Worm (Caenorhabditis elegans) whole organism, midembryonic: Measurements from ENCODE around the gene str-85.

ENCODE experiments used
- T22C8.4 ChIP-seq: fragments of 200-800 bp; sonication (Bioruptor generic); IDR thresholded peaks from 2 replicates; pipeline ENCODE4 v1.3.6; 2022; ENCODE audit warnings: missing genetic modification characterization, missing compliant biosample characterization
- cog-1 ChIP-seq: sonication (generic microtip); optimal IDR thresholded peaks from 2 replicates; lab custom pipeline; 2016; ENCODE audit warnings: missing genetic modification characterization, missing compliant biosample characterization
- flt-1 ChIP-seq: fragments of 200-800 bp; sonication (Bioruptor generic); IDR thresholded peaks from 2 replicates; pipeline ENCODE4 v1.3.6; 2022; ENCODE audit warnings: missing genetic modification characterization, missing compliant biosample characterization
- klf-2 ChIP-seq: fragments of 200-800 bp; sonication (Bioruptor generic); conservative IDR thresholded peaks from 2 replicates; pipeline ENCODE4 v1.3.6; 2022; ENCODE audit warnings: missing genetic modification reagents, missing genetic modification characterization, missing compliant biosample characterization
- med-1 ChIP-seq: sonication (generic microtip); optimal IDR thresholded peaks from 2 replicates; lab custom pipeline; 2017; ENCODE audit warnings: missing genetic modification characterization, mild to moderate bottlenecking, missing compliant biosample characterization, antibody characterized with exemption, missing genetic modification reagents; ENCODE audit not compliant: insufficient read depth
- ref-1 ChIP-seq: fragments of 200-800 bp; sonication (Bioruptor generic); conservative IDR thresholded peaks from 2 replicates; pipeline ENCODE4 v1.3.6; 2022; ENCODE audit warnings: missing genetic modification reagents, missing genetic modification characterization, missing compliant biosample characterization
- tab-1 ChIP-seq: fragments of 200-800 bp; sonication (Bioruptor generic); IDR thresholded peaks from 2 replicates; pipeline ENCODE4 v1.3.6; 2022; ENCODE audit warnings: missing genetic modification characterization, missing compliant biosample characterization
- ztf-23 ChIP-seq: fragments of 200-800 bp; sonication (Bioruptor generic); IDR thresholded peaks from 2 replicates; pipeline ENCODE4 v1.3.6; 2022; ENCODE audit warnings: missing genetic modification reagents, missing genetic modification characterization, missing compliant biosample characterization
- ztf-29 ChIP-seq: fragments of 200-800 bp; sonication (Bioruptor generic); IDR thresholded peaks from 2 replicates; pipeline ENCODE4 v1.3.6; 2022; ENCODE audit warnings: missing genetic modification reagents, missing genetic modification characterization, missing compliant biosample characterization

Gene str-85

ce11 chrV:8948996-8949395, 36.6 kb downstream of the str-85 start:
- TF ChIP-seq T22C8.4 (GFP tag; lab: Robert Waterston, UW) = no peak
- no peak for TF ChIP-seq med-1
- TF ChIP-seq ztf-29 (GFP tag; lab: Robert Waterston, UW) = no peak
- TF ChIP-seq flt-1 (GFP tag; lab: Robert Waterston, UW) = no peak
- no peak for TF ChIP-seq klf-2
- TF ChIP-seq ztf-23 (GFP tag; lab: Robert Waterston, UW) = no peak
- no peak for TF ChIP-seq tab-1 (GFP tag; lab: Robert Waterston, UW)
- no peak for TF ChIP-seq cog-1 (tag; lab: Kevin White, UChicago)
- no peak for TF ChIP-seq ref-1 (GFP tag; lab: Robert Waterston, UW)

- TF ChIP-seq klf-2 (no peak), ztf-29 (GFP tag; lab: Robert Waterston, UW) (no peak), cog-1 (tag; lab: Kevin White, UChicago) (no peak), T22C8.4 (GFP tag; lab: Robert Waterston, UW) (no peak), ztf-23 (GFP tag; lab: Robert Waterston, UW) (no peak), flt-1 (GFP tag; lab: Robert Waterston, UW) (no peak), med-1 (no peak), tab-1 (GFP tag; lab: Robert Waterston, UW) (no peak), ref-1 (GFP tag; lab: Robert Waterston, UW) (no peak)
Measured at ce11 chrV:8948365-8948764, 37.3 kb downstream of the str-85 start.

DNA sequence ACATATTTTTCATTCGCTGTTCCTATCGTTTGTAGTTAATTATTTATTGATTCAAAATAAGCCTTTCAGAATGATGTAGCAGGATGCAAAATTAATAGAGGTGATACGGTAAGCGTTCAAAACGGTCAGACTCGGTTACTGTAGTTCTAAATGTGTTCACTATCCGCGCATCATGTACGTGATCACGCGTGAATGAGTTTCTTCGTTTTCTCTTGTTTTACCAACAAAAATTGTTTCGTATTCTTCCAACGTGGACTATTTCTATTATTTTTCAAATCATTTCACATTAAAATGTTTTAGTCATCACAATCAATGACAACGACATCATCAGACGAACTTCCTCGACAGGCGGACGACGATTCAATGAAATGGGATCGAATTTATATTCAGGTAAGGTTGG, 38.1 kb downstream of the str-85 start, which contains the start of gene gck-1:
TSS of gene gck-1 (plus strand) at position 301 of the 400 bp plus-strand sequence.
- TF ChIP-seq T22C8.4 (GFP tag; lab: Robert Waterston, UW) = no peak
- no peak for TF ChIP-seq cog-1 (tag; lab: Kevin White, UChicago)
- TF ChIP-seq flt-1 (GFP tag; lab: Robert Waterston, UW) = no peak
- no peak for TF ChIP-seq ztf-29 (GFP tag; lab: Robert Waterston, UW)
- TF ChIP-seq tab-1 (GFP tag; lab: Robert Waterston, UW) = no peak
- no peak for TF ChIP-seq klf-2
- TF ChIP-seq ztf-23 (GFP tag; lab: Robert Waterston, UW) = no peak
- TF ChIP-seq ref-1 (GFP tag; lab: Robert Waterston, UW) = no peak
- TF ChIP-seq med-1 = no peak

- TF ChIP-seq tab-1 (GFP tag; lab: Robert Waterston, UW) = no peak
Measured at ce11 chrV:8946142-8946541, 39.5 kb downstream of the str-85 start.

ce11 chrV:8944481-8944880, 41.2 kb downstream of the str-85 start:
- TF ChIP-seq ztf-23 (GFP tag; lab: Robert Waterston, UW) (no peak), ref-1 (GFP tag; lab: Robert Waterston, UW) (no peak), ztf-29 (GFP tag; lab: Robert Waterston, UW) (no peak), klf-2 (no peak), cog-1 (tag; lab: Kevin White, UChicago) (no peak), med-1 (no peak), T22C8.4 (GFP tag; lab: Robert Waterston, UW) (no peak), tab-1 (GFP tag; lab: Robert Waterston, UW) (no peak), flt-1 (GFP tag; lab: Robert Waterston, UW) (no peak)

ce11 chrV:8943963-8944362, 41.7 kb downstream of the str-85 start, which contains the start of gene T19A5.3:
Gene T19A5.3, minus strand, starts transcription at chrV:8944063.
- no peak for TF ChIP-seq klf-2
- no peak for TF ChIP-seq T22C8.4 (GFP tag; lab: Robert Waterston, UW)
- TF ChIP-seq med-1 = no peak
- TF ChIP-seq ztf-23 (GFP tag; lab: Robert Waterston, UW) = no peak

ce11 chrV:8942437-8942978, 43.1 kb downstream of the str-85 start:
- TF ChIP-seq tab-1 (GFP tag; lab: Robert Waterston, UW) = no peak
- TF ChIP-seq flt-1 (GFP tag; lab: Robert Waterston, UW) = no peak

- TF ChIP-seq flt-1 (GFP tag; lab: Robert Waterston, UW) = no peak
- no peak for TF ChIP-seq klf-2
- TF ChIP-seq med-1 = no peak
- TF ChIP-seq T22C8.4 (GFP tag; lab: Robert Waterston, UW) = no peak
- TF ChIP-seq ztf-29 (GFP tag; lab: Robert Waterston, UW) = no peak
- no peak for TF ChIP-seq tab-1 (GFP tag; lab: Robert Waterston, UW)
- TF ChIP-seq ref-1 (GFP tag; lab: Robert Waterston, UW) = no peak
- no peak for TF ChIP-seq cog-1 (tag; lab: Kevin White, UChicago)
- no peak for TF ChIP-seq ztf-23 (GFP tag; lab: Robert Waterston, UW)
Measured at ce11 chrV:8940419-8940818, 45.2 kb downstream of the str-85 start.

DNA sequence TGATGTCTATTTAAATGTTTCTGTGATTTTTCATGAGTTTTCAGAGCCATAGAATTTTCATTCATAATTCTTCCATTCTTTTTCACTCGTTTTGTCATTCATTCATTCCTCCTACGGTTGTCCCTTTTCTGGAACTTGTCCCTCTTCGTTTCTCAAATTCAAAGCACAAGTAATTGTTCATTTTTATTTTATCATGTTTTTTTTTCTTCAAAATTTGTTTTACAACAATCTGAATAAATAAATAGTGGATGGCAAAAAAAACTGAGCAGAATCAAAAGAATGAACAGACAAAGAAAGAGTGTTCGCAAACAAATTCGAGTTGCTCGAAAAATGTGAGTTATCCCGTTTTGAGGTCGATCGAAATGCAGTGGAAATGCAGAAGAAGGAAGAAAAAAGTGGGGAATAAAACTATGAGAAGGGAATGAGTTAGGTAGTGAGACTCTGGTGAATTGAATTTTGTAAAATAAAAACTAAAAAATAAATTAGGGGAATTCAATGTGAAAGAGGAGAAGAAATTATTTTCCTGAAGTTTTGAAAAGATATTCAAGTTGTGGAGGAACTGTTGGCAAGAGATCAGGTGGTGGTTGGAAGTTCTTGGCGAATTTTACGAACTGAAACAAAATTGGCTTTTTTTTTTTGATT, 46.1 kb downstream of the str-85 start:
- TF ChIP-seq ztf-29 (GFP tag; lab: Robert Waterston, UW) = no peak
- TF ChIP-seq med-1 = no peak
- no peak for TF ChIP-seq klf-2
- no peak for TF ChIP-seq ref-1 (GFP tag; lab: Robert Waterston, UW)
- TF ChIP-seq ztf-23 (GFP tag; lab: Robert Waterston, UW) = no peak
- TF ChIP-seq tab-1 (GFP tag; lab: Robert Waterston, UW) = no peak

DNA sequence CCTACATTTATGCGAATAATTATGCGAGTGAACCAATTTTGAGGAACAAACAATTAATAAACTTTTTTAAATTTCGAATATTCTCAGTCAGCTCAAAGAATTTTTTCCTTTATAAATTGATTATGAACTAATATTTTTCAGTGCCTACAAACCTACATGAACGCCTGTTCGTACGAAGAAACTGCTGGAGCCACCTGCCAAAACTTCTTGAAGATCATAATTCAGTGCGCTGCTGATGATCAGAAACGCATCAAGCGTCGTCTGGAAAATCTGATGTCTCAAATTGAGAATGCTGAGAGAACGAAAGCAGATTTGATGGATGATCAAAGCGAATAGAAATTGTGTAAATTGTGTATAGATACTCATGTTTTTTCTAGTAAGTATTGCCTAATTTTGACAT, 46.7 kb downstream of the str-85 start:
- TF ChIP-seq med-1 (no peak), ref-1 (GFP tag; lab: Robert Waterston, UW) (no peak), flt-1 (GFP tag; lab: Robert Waterston, UW) (no peak), cog-1 (tag; lab: Kevin White, UChicago) (no peak), klf-2 (no peak), T22C8.4 (GFP tag; lab: Robert Waterston, UW) (no peak), ztf-23 (GFP tag; lab: Robert Waterston, UW) (no peak), tab-1 (GFP tag; lab: Robert Waterston, UW) (no peak), ztf-29 (GFP tag; lab: Robert Waterston, UW) (no peak)
